Fruit fly (Drosophila melanogaster): ENCODE results near the gene CG13919.

CG13919 gene

DNA sequence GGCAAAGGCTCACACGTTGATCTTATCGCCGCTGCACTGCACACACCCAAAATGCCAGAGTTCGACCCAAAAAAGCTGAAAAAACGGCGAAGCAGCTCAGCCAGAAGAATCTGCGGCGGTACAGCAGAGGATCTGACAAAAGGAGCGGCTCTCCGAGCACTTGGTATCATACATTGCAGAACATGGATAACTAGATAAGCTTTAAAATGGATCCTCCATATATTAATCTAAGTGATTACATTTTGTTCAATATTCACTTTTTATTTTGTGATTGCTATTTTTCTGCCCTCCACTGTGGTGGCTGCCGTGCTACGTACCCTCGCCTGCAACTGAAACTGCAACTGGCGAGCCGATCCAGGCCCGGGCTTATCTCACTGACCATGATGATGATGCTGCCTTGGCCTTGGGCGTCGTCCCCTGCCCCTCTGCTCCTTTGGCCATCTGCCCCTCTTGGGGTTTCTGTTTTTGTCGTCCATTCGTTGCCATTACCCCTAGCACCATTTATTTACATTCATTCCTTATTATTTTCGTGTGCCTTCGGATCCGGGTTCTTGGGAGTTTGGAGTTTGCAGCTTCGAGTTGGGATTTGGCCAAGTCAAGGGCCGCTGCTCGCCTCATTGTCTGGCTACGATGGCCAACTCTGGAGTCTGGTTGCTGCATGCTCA lies 47.0 kb downstream of the CG13919 start (continued):
- TF ChIP-seq CG1603 (tag; optimal IDR thresholded peaks at IDR 0.05): peak; percentile 55
- no peak for TF ChIP-seq gro (GFP tag; optimal IDR thresholded peaks at IDR 0.05)
- no peak for TF ChIP-seq CG4707 (GFP tag; optimal IDR thresholded peaks at IDR 0.05)
- 0 out of 2 replicates have a peak, but pooled peaks have one; percentile 30 for TF ChIP-seq vvl (GFP tag; IDR thresholded peaks at IDR 0.05)
- TF ChIP-seq CG9797 (GFP tag; optimal IDR thresholded peaks at IDR 0.05): no peak
- TF ChIP-seq CG14667 (GFP tag; IDR thresholded peaks at IDR 0.05): 0 out of 2 replicates have a peak, but pooled peaks have one; percentile 11
- TF ChIP-seq ara (GFP tag; IDR thresholded peaks at IDR 0.05): 0 out of 2 replicates have a peak, but pooled peaks have one; percentile 32
- TF ChIP-seq peb (GFP tag; IDR thresholded peaks at IDR 0.05): 0 out of 2 replicates have a peak, but pooled peaks have one; percentile 9
- no peak for TF ChIP-seq cwo (GFP tag; optimal IDR thresholded peaks at IDR 0.05)
- no peak for TF ChIP-seq insv (GFP tag; optimal IDR thresholded peaks at IDR 0.05)
- peak; percentile 29 for TF ChIP-seq lbe (GFP tag; optimal IDR thresholded peaks at IDR 0.05)
- peak; percentile 58; the same call in 1 of the 3 replicates for TF ChIP-seq ci (GFP tag; IDR thresholded peaks at IDR 0.05)
- TF ChIP-seq Awh (GFP tag; IDR thresholded peaks at IDR 0.05): 0 out of 2 replicates have a peak, but pooled peaks have one; percentile 34
- no peak for TF ChIP-seq pzg (GFP tag; optimal IDR thresholded peaks at IDR 0.05)
- no peak for TF ChIP-seq fd102C (GFP tag; optimal IDR thresholded peaks at IDR 0.05)
- no peak for TF ChIP-seq CG2116 (GFP tag; optimal IDR thresholded peaks at IDR 0.05)
- no peak for TF ChIP-seq ac (GFP tag; optimal IDR thresholded peaks at IDR 0.05)
- TF ChIP-seq nmo (GFP tag; optimal IDR thresholded peaks at IDR 0.05): peak; percentile 7
- no peak for TF ChIP-seq gfzf (GFP tag; optimal IDR thresholded peaks at IDR 0.05)
- TF ChIP-seq CG34422 (GFP tag; IDR thresholded peaks at IDR 0.05): 0 out of 3 replicates have a peak, but pooled peaks have one; percentile 38
- TF ChIP-seq HmgD (GFP tag; optimal IDR thresholded peaks at IDR 0.05): no peak
- no peak for TF ChIP-seq CG1529 (GFP tag; optimal IDR thresholded peaks at IDR 0.05)
- no peak for TF ChIP-seq unpg (GFP tag; optimal IDR thresholded peaks at IDR 0.05)
- TF ChIP-seq CG31365 (tag; optimal IDR thresholded peaks at IDR 0.05): no peak
- no peak for TF ChIP-seq B-H1 (GFP tag; IDR thresholded peaks at IDR 0.05)
- TF ChIP-seq BEAF-32 (GFP tag; optimal IDR thresholded peaks at IDR 0.05): no peak
- peak; percentile 26; the same call in 1 of the 2 replicates for TF ChIP-seq esg (GFP tag; conservative IDR thresholded peaks at IDR 0.05)
- no peak for TF ChIP-seq CG6765 (GFP tag; optimal IDR thresholded peaks at IDR 0.05)
- TF ChIP-seq sens (GFP tag): peak; percentile 77
- TF ChIP-seq nerfin-2 (GFP tag; IDR thresholded peaks at IDR 0.05; ENCODE audit: partially characterized antibody): no peak
- no peak for TF ChIP-seq Dfd (GFP tag; optimal IDR thresholded peaks at IDR 0.05)
- TF ChIP-seq CG4404 (GFP tag; IDR thresholded peaks at IDR 0.05): 0 out of 2 replicates have a peak, but pooled peaks have one; percentile 35
- TF ChIP-seq CG10366 (GFP tag; IDR thresholded peaks at IDR 0.05): peak; percentile 14; the same call in 1 of the 2 replicates
- TF ChIP-seq usp (GFP tag; optimal IDR thresholded peaks at IDR 0.05): no peak
- TF ChIP-seq CG8765 (GFP tag; IDR thresholded peaks at IDR 0.05): peak; percentile 25; the same call in 1 of the 2 replicates
- peak; percentile 53 for TF ChIP-seq Ets65A (GFP tag)
- TF ChIP-seq repo (GFP tag; optimal IDR thresholded peaks at IDR 0.05): no peak
- TF ChIP-seq Sox100B (GFP tag; optimal IDR thresholded peaks at IDR 0.05): no peak
- TF ChIP-seq tll (GFP tag; optimal IDR thresholded peaks at IDR 0.05): no peak
- TF ChIP-seq CG7745 (tag; optimal IDR thresholded peaks at IDR 0.05): no peak
- TF ChIP-seq CG30403 (GFP tag; optimal IDR thresholded peaks at IDR 0.05): no peak
- TF ChIP-seq slbo (GFP tag; IDR thresholded peaks at IDR 0.05): 0 out of 2 replicates have a peak, but pooled peaks have one; percentile 7
